Fruit fly (Drosophila melanogaster): ENCODE data around the gene Dop1R1.

DNA sequence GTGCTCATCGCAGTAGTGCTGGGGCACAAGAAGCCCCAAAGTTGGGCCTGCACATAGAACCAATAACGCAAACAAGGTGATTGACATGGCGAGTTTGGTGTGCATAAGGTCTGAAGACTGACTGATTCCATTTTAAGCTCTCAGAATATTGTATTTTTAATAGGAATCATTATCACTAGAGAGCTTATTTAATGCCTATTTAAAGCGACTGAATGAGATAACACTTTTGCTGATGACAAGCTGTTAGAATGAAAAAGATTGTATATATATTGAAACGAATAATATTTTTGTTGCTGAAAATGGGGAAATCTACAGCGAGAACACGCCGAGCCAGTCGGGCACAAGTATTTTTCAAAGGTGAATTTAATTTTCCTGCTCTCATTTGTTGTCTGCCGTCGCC lies 30.8 kb upstream of the Dop1R1 start, which contains the start of gene CG9616:
- TF ChIP-seq rn (GFP tag; IDR thresholded peaks at IDR 0.05), result no peak
- no peak for TF ChIP-seq Pif1B (GFP tag; optimal IDR thresholded peaks at IDR 0.05)
- TF ChIP-seq CG34367 (tag; optimal IDR thresholded peaks at IDR 0.05), result no peak
- TF ChIP-seq Ets98B (GFP tag; IDR thresholded peaks at IDR 0.05), result no peak
- TF ChIP-seq EcR (GFP tag; optimal IDR thresholded peaks at IDR 0.05), result no peak
- no peak for TF ChIP-seq D1 (tag; optimal IDR thresholded peaks at IDR 0.05)
- TF ChIP-seq CG8159 (tag; optimal IDR thresholded peaks at IDR 0.05), result no peak
- TF ChIP-seq CG14655 (GFP tag; optimal IDR thresholded peaks at IDR 0.05), result no peak
- no peak for TF ChIP-seq CG8301 (tag; optimal IDR thresholded peaks at IDR 0.05)

Data from whole organism, pupa.